Fruit fly (Drosophila melanogaster): Measurements from ENCODE around the gene noc.

noc gene

dm6 chr2L:14519251-14519650, 28.6 kb downstream of the noc start (continued):
- TF ChIP-seq bsh (GFP tag; optimal IDR thresholded peaks at IDR 0.05) (peak in 1 of 2 experiments; percentile 78), tio (GFP tag; optimal IDR thresholded peaks at IDR 0.05) (peak; percentile 22), CG9437 (GFP tag; optimal IDR thresholded peaks at IDR 0.05) (peak; percentile 19), Scr (GFP tag; IDR thresholded peaks at IDR 0.05; ENCODE audit: partially characterized antibody) (no peak), NK7.1 (GFP tag; optimal IDR thresholded peaks at IDR 0.05) (no peak), HLH4C (GFP tag; IDR thresholded peaks at IDR 0.05; ENCODE audit: partially characterized antibody) (no peak), crp (GFP tag; optimal IDR thresholded peaks at IDR 0.05) (no peak), CG11504 (tag; optimal IDR thresholded peaks at IDR 0.05) (peak; percentile 74), disco-r (GFP tag; optimal IDR thresholded peaks at IDR 0.05) (no peak), CG7987 (GFP tag; optimal IDR thresholded peaks at IDR 0.05) (no peak), CG1832 (GFP tag; optimal IDR thresholded peaks at IDR 0.05) (no peak), CG12942 (GFP tag; optimal IDR thresholded peaks at IDR 0.05) (peak; percentile 31), BtbVII (GFP tag; optimal IDR thresholded peaks at IDR 0.05) (no peak), Med (GFP tag) (no peak), repo (GFP tag; optimal IDR thresholded peaks at IDR 0.05) (no peak), cad (GFP tag; optimal IDR thresholded peaks at IDR 0.05) (no peak), en (GFP tag; optimal IDR thresholded peaks at IDR 0.05) (no peak), CG18262 (tag; optimal IDR thresholded peaks at IDR 0.05) (peak; percentile 57), Usf (GFP tag; optimal IDR thresholded peaks at IDR 0.05) (no peak), rib (GFP tag; IDR thresholded peaks at IDR 0.05) (no peak), CG4820 (GFP tag; optimal IDR thresholded peaks at IDR 0.05) (peak; percentile 42), CG17829 (tag; optimal IDR thresholded peaks at IDR 0.05) (peak; percentile 26), gsb-n (tag; optimal IDR thresholded peaks at IDR 0.05) (peak; percentile 40), CG4707 (GFP tag; optimal IDR thresholded peaks at IDR 0.05) (no peak), Hr51 (GFP tag; optimal IDR thresholded peaks at IDR 0.05) (peak in 1 of 2 experiments; percentile 69), CG6791 (GFP tag; IDR thresholded peaks at IDR 0.05; ENCODE audit: partially characterized antibody) (no peak), hkb (optimal IDR thresholded peaks at IDR 0.05) (no peak), hkb (GFP tag; IDR thresholded peaks at IDR 0.05) (0 out of 2 replicates have a peak, but pooled peaks have one; percentile 25), CG12071 (GFP tag; optimal IDR thresholded peaks at IDR 0.05) (no peak), CG8924 (tag; optimal IDR thresholded peaks at IDR 0.05) (peak; percentile 50), D (optimal IDR thresholded peaks at IDR 0.05) (no peak), D (GFP tag; optimal IDR thresholded peaks at IDR 0.05) (peak; percentile 40), Rfx (GFP tag; IDR thresholded peaks at IDR 0.05) (no peak), slou (GFP tag; optimal IDR thresholded peaks at IDR 0.05) (no peak), odd (GFP tag; optimal IDR thresholded peaks at IDR 0.05) (no peak), NfI (GFP tag; optimal IDR thresholded peaks at IDR 0.05) (no peak), Xbp1 (GFP tag; optimal IDR thresholded peaks at IDR 0.05) (peak; percentile 57), CG15601 (tag; optimal IDR thresholded peaks at IDR 0.05) (no peak), hbn (GFP tag; IDR thresholded peaks at IDR 0.05; ENCODE audit: partially characterized antibody) (no peak), CG31388 (GFP tag; optimal IDR thresholded peaks at IDR 0.05) (no peak), Dip3 (GFP tag; optimal IDR thresholded peaks at IDR 0.05) (no peak)

- no peak for TF ChIP-seq YL-1 (GFP tag; optimal IDR thresholded peaks at IDR 0.05)
- TF ChIP-seq CG34224 (GFP tag; IDR thresholded peaks at IDR 0.05; ENCODE audit: partially characterized antibody) = no peak
- TF ChIP-seq z (GFP tag; IDR thresholded peaks at IDR 0.05) = 0 out of 3 replicates have a peak, but pooled peaks have one; percentile 27
- 0 out of 2 replicates have a peak, but pooled peaks have one; percentile 33 for TF ChIP-seq ara (GFP tag; IDR thresholded peaks at IDR 0.05)
- TF ChIP-seq CG2199 (GFP tag; IDR thresholded peaks at IDR 0.05) = peak; percentile 59; the same call in 1 of the 3 replicates
- TF ChIP-seq CG9437 (GFP tag; optimal IDR thresholded peaks at IDR 0.05) = peak; percentile 94
- TF ChIP-seq crol (GFP tag; IDR thresholded peaks at IDR 0.05) = peak; percentile 47
- no peak for TF ChIP-seq dpn (GFP tag; optimal IDR thresholded peaks at IDR 0.05)
- no peak for TF ChIP-seq usp (GFP tag; optimal IDR thresholded peaks at IDR 0.05)
- no peak for TF ChIP-seq en (GFP tag; optimal IDR thresholded peaks at IDR 0.05)
- TF ChIP-seq Aef1 (GFP tag; IDR thresholded peaks at IDR 0.05) = no peak
Measured at dm6 chr2L:14520504-14520903, 29.8 kb downstream of the noc start.

Data from whole organism, embryonic.